Comparison of ENCODE assay signal across 4 worm cellular contexts in genomic region chrV:11796343-11796742, ce11.
TF ChIP-seq lines count a peak whose summit lies in the region.

No protein-coding gene starts in this region.

TF ChIP-seq in whole organism, L1 larva, 84 proteins besides CTCF, POLR2A, EP300 and RAD21 (continues in another document):
- TF ChIP-seq unc-30 (tag; optimal IDR thresholded peaks at IDR 0.05; lab: Kevin White, UChicago) (no peak), swsn-7 (tag; optimal IDR thresholded peaks at IDR 0.05; lab: Kevin White, UChicago) (no peak), lir-3 (tag; optimal IDR thresholded peaks at IDR 0.05; lab: Kevin White, UChicago; ENCODE audit: poor library complexity) (peak; percentile 1), lsy-2 (tag; optimal IDR thresholded peaks at IDR 0.05; lab: Kevin White, UChicago) (peak in 1 of 2 experiments; percentile 58), xbp-1 (tag; optimal IDR thresholded peaks at IDR 0.05; lab: Kevin White, UChicago) (no peak), fkh-10 (GFP tag; optimal IDR thresholded peaks at IDR 0.05; lab: Kevin White, UChicago) (no peak), hpl-2 (GFP tag; optimal IDR thresholded peaks at IDR 0.05; lab: Kevin White, UChicago) (no peak), nhr-19 (GFP tag; conservative IDR thresholded peaks at IDR 0.05; lab: Robert Waterston, UW) (peak; percentile 46), ces-1 (GFP tag; optimal IDR thresholded peaks at IDR 0.05; lab: Kevin White, UChicago) (no peak), unc-130 (tag; optimal IDR thresholded peaks at IDR 0.05; lab: Kevin White, UChicago) (peak; percentile 39), mdl-1 (tag; optimal IDR thresholded peaks at IDR 0.05; lab: Kevin White, UChicago) (no peak), C16A3.4 (tag; optimal IDR thresholded peaks at IDR 0.05; lab: Kevin White, UChicago) (no peak), lin-39 (tag; optimal IDR thresholded peaks at IDR 0.05; lab: Kevin White, UChicago) (no peak), tbx-2 (tag; optimal IDR thresholded peaks at IDR 0.05; lab: Kevin White, UChicago) (peak; percentile 51), nhr-237 (tag; optimal IDR thresholded peaks at IDR 0.05; lab: Kevin White, UChicago) (no peak), nhr-85 (tag; lab: Kevin White, UChicago) (peak; percentile 91), ets-5 (GFP tag; IDR thresholded peaks at IDR 0.05; lab: Robert Waterston, UW) (no peak), nhr-20 (tag; optimal IDR thresholded peaks at IDR 0.05; lab: Kevin White, UChicago) (peak; percentile 60), blmp-1 (tag; optimal IDR thresholded peaks at IDR 0.05; lab: Kevin White, UChicago) (peak; percentile 28), elt-3 (tag; optimal IDR thresholded peaks at IDR 0.05; lab: Kevin White, UChicago) (peak in 5 of 6 experiments; percentile 30 to 90 (median 51)), nhr-84 (tag; optimal IDR thresholded peaks at IDR 0.05; lab: Kevin White, UChicago) (no peak), nhr-77 (tag; optimal IDR thresholded peaks at IDR 0.05; lab: Kevin White, UChicago) (no peak), lin-14 (GFP tag; optimal IDR thresholded peaks at IDR 0.05; lab: Kevin White, UChicago) (peak; percentile 34), efl-3 (GFP tag; optimal IDR thresholded peaks at IDR 0.05; lab: Kevin White, UChicago) (no peak)

TF ChIP-seq in whole organism, L2 larva, 48 proteins besides CTCF, POLR2A, EP300 and RAD21 (continues in another document):
- no peak for TF ChIP-seq lin-13 (GFP tag; optimal IDR thresholded peaks at IDR 0.05; lab: Kevin White, UChicago)
- TF ChIP-seq elt-1 (tag; optimal IDR thresholded peaks at IDR 0.05; lab: Kevin White, UChicago) = no peak
- no peak for TF ChIP-seq elt-3 (tag; optimal IDR thresholded peaks at IDR 0.05; lab: Kevin White, UChicago)
- TF ChIP-seq ZK546.5 (tag; optimal IDR thresholded peaks at IDR 0.05; lab: Kevin White, UChicago) = no peak
- peak; percentile 81 for TF ChIP-seq sma-9 (GFP tag; optimal IDR thresholded peaks at IDR 0.05; lab: Kevin White, UChicago)
- no peak for TF ChIP-seq sma-9 (tag; optimal IDR thresholded peaks at IDR 0.05; lab: Kevin White, UChicago)
- TF ChIP-seq ztf-4 (tag; optimal IDR thresholded peaks at IDR 0.05; lab: Kevin White, UChicago) = no peak
- TF ChIP-seq nhr-23 (tag; optimal IDR thresholded peaks at IDR 0.05; lab: Kevin White, UChicago) = no peak
- TF ChIP-seq unc-55 (GFP tag; optimal IDR thresholded peaks at IDR 0.05; lab: Kevin White, UChicago) = no peak
- TF ChIP-seq sma-3 (GFP tag; optimal IDR thresholded peaks at IDR 0.05; lab: Kevin White, UChicago) = peak; percentile 17
- no peak for TF ChIP-seq egl-27 (tag; optimal IDR thresholded peaks at IDR 0.05; lab: Kevin White, UChicago)
- TF ChIP-seq blmp-1 (tag; optimal IDR thresholded peaks at IDR 0.05; lab: Kevin White, UChicago; ENCODE audit: insufficient read depth) = peak; percentile 2
- no peak for TF ChIP-seq nhr-237 (tag; optimal IDR thresholded peaks at IDR 0.05; lab: Kevin White, UChicago)
- no peak for TF ChIP-seq F13H6.1 (tag; optimal IDR thresholded peaks at IDR 0.05; lab: Kevin White, UChicago)
- no peak for TF ChIP-seq R02D3.7 (tag; optimal IDR thresholded peaks at IDR 0.05; lab: Kevin White, UChicago)
- TF ChIP-seq unc-62 (GFP tag; optimal IDR thresholded peaks at IDR 0.05; lab: Kevin White, UChicago) = no peak
- TF ChIP-seq lsy-2 (tag; optimal IDR thresholded peaks at IDR 0.05; lab: Kevin White, UChicago) = no peak
- TF ChIP-seq fos-1 (tag; optimal IDR thresholded peaks at IDR 0.05; lab: Kevin White, UChicago) = no peak
- no peak for TF ChIP-seq nhr-11 (tag; optimal IDR thresholded peaks at IDR 0.05; lab: Kevin White, UChicago)
- TF ChIP-seq ztf-11 (tag; optimal IDR thresholded peaks at IDR 0.05; lab: Kevin White, UChicago) = no peak
- no peak for TF ChIP-seq snpc-4 (tag; optimal IDR thresholded peaks at IDR 0.05; lab: Kevin White, UChicago)
- no peak for TF ChIP-seq nhr-6 (tag; optimal IDR thresholded peaks at IDR 0.05; lab: Kevin White, UChicago)
- no peak for TF ChIP-seq ama-1 (optimal IDR thresholded peaks at IDR 0.05; lab: Kevin White, UChicago)
- no peak for TF ChIP-seq nhr-77 (tag; optimal IDR thresholded peaks at IDR 0.05; lab: Kevin White, UChicago)
- no peak for TF ChIP-seq peb-1 (tag; optimal IDR thresholded peaks at IDR 0.05; lab: Kevin White, UChicago)
- no peak for TF ChIP-seq C34F6.9 (tag; optimal IDR thresholded peaks at IDR 0.05; lab: Kevin White, UChicago)

TF ChIP-seq in whole organism, L3 larva, 47 proteins besides CTCF, POLR2A, EP300 and RAD21:
- TF ChIP-seq nhr-23 (tag; optimal IDR thresholded peaks at IDR 0.05; lab: Kevin White, UChicago) = peak; percentile 37
- TF ChIP-seq mml-1 (tag; optimal IDR thresholded peaks at IDR 0.05; lab: Kevin White, UChicago) = no peak
- TF ChIP-seq lin-39 (tag; optimal IDR thresholded peaks at IDR 0.05; lab: Kevin White, UChicago) = no peak
- no peak for TF ChIP-seq tbx-2 (tag; optimal IDR thresholded peaks at IDR 0.05; lab: Kevin White, UChicago)
- peak; percentile 31 for TF ChIP-seq nhr-43 (tag; optimal IDR thresholded peaks at IDR 0.05; lab: Kevin White, UChicago; ENCODE audit: poor library complexity, severe bottlenecking)
- no peak for TF ChIP-seq lin-15B (tag; optimal IDR thresholded peaks at IDR 0.05; lab: Kevin White, UChicago)
- peak; percentile 2 for TF ChIP-seq jun-1 (tag; optimal IDR thresholded peaks at IDR 0.05; lab: Kevin White, UChicago)
- TF ChIP-seq nhr-11 (tag; optimal IDR thresholded peaks at IDR 0.05; lab: Kevin White, UChicago) = no peak

TF ChIP-seq in whole organism, L4 larva, 104 proteins besides CTCF, POLR2A, EP300 and RAD21:
- TF ChIP-seq unc-62 (GFP tag; optimal IDR thresholded peaks at IDR 0.05 in 1 of 2; lab: Kevin White, UChicago) = peak in 1 of 2 experiments; percentile 98
- TF ChIP-seq unc-62 (tag; optimal IDR thresholded peaks at IDR 0.05; lab: Kevin White, UChicago) = no peak
- peak in 1 of 2 experiments; percentile 30 for TF ChIP-seq mdl-1 (tag; optimal IDR thresholded peaks at IDR 0.05; lab: Kevin White, UChicago)
- 0 out of 2 replicates have a peak, but pooled peaks have one; percentile 14 for TF ChIP-seq tra-1 (GFP tag; IDR thresholded peaks at IDR 0.05; lab: Robert Waterston, UW)
- TF ChIP-seq mxl-3 (GFP tag; optimal IDR thresholded peaks at IDR 0.05; lab: Kevin White, UChicago) = peak; percentile 29
- peak; percentile 18 for TF ChIP-seq hlh-11 (tag; optimal IDR thresholded peaks at IDR 0.05; lab: Kevin White, UChicago)
- no peak for TF ChIP-seq gei-8 (GFP tag; optimal IDR thresholded peaks at IDR 0.05; lab: Kevin White, UChicago)
- no peak for TF ChIP-seq lin-1 (GFP tag; IDR thresholded peaks at IDR 0.05; lab: Robert Waterston, UW)
- peak in 1 of 2 experiments; percentile 6 for TF ChIP-seq lsy-2 (tag; optimal IDR thresholded peaks at IDR 0.05; lab: Kevin White, UChicago)
- TF ChIP-seq nhr-28 (tag; optimal IDR thresholded peaks at IDR 0.05; lab: Kevin White, UChicago) = peak; percentile 11
- peak; percentile 17 for TF ChIP-seq hlh-30 (tag; optimal IDR thresholded peaks at IDR 0.05; lab: Kevin White, UChicago; ENCODE audit: insufficient read depth)
TF ChIP-seq in whole organism, L4 larva: peak in this region for 8.

Comparison
In these comparisons a context has a peak if more than half of its experiments do, and no peak if none do; other contexts are left out.
1. Of the 29 proteins assayed by ChIP-seq in both whole organism, L4 larva and whole organism, L1 larva: peak only in whole organism, L4 larva: nhr-28; only in whole organism, L1 larva: lir-3 and unc-130; in both: none; in neither: 23; mixed calls (peak in some experiments, not most) for 3.